Worm (Caenorhabditis elegans) whole organism, late embryonic: Measurements from ENCODE around the gene cox-6A.

Source experiments
- ceh-48 ChIP-seq: sonication (generic microtip); optimal IDR thresholded peaks from 2 replicates; lab custom pipeline; 2016; ENCODE audit warnings: missing genetic modification characterization, inconsistent platforms, missing compliant biosample characterization
- elt-2 ChIP-seq: sonication (generic microtip); optimal IDR thresholded peaks from 2 replicates; lab custom pipeline; 2016; ENCODE audit warnings: missing genetic modification reagents, missing genetic modification characterization, missing compliant biosample characterization
- fkh-10 ChIP-seq: fragments of 150-350 bp; optimal IDR thresholded peaks from 2 replicates; lab custom pipeline; 2014; ENCODE audit warnings: missing biosample characterization, missing genetic modification reagents, missing genetic modification characterization
- madf-2 ChIP-seq: sonication (generic microtip); optimal IDR thresholded peaks from 2 replicates; lab custom pipeline; 2017; ENCODE audit warnings: missing genetic modification characterization, missing compliant biosample characterization
- nhr-11 ChIP-seq: fragments of 150-350 bp; optimal IDR thresholded peaks from 2 replicates; lab custom pipeline; 2014; ENCODE audit warnings: missing biosample characterization, missing genetic modification characterization
- odd-2 ChIP-seq: sonication (generic microtip); optimal IDR thresholded peaks from 2 replicates; lab custom pipeline; 2017; ENCODE audit warnings: antibody characterized with exemption, mild to moderate bottlenecking, missing genetic modification characterization, missing compliant biosample characterization
- pat-9 ChIP-seq: fragments of 200-800 bp; sonication (Bioruptor generic); optimal IDR thresholded peaks from 2 replicates; lab custom pipeline; 2018; ENCODE audit warnings: mild to moderate bottlenecking, missing genetic modification characterization, moderate library complexity, missing compliant biosample characterization
- sox-4 ChIP-seq: sonication (generic microtip); optimal IDR thresholded peaks from 2 replicates; lab custom pipeline; 2017; ENCODE audit warnings: mild to moderate bottlenecking, missing genetic modification characterization, inconsistent platforms, missing compliant biosample characterization
- syd-9 ChIP-seq: sonication (generic microtip); optimal IDR thresholded peaks from 2 replicates; lab custom pipeline; 2016; ENCODE audit warnings: mild to moderate bottlenecking, missing genetic modification characterization, moderate library complexity, missing compliant biosample characterization

ce11 chrIII:5047740-5048139, 33.8 kb upstream of the cox-6A start, which contains the start of gene C45G9.5:
- TF ChIP-seq fkh-10 (GFP tag; lab: Kevin White, UChicago) (no peak), pat-9 (tag; lab: Kevin White, UChicago) (no peak), odd-2 (tag; lab: Kevin White, UChicago) (no peak), elt-2 (tag; lab: Kevin White, UChicago) (no peak), madf-2 (tag; lab: Kevin White, UChicago) (no peak), ceh-48 (no peak), syd-9 (tag; lab: Kevin White, UChicago) (no peak), sox-4 (tag; lab: Kevin White, UChicago) (no peak), nhr-11 (tag; lab: Kevin White, UChicago) (no peak)
